Fruit fly (Drosophila melanogaster) S2 (cell line): ENCODE measurements around the gene Ppm1.

Source experiments
- CG8478 ChIP-seq: fragments of >200 bp; optimal IDR thresholded peaks from 2 replicates; lab custom pipeline; 2018
- CTCF ChIP-seq, 2 experiments: fragments of >200 bp; optimal IDR thresholded peaks; 2 replicates each; lab custom pipeline; 2018

DNA sequence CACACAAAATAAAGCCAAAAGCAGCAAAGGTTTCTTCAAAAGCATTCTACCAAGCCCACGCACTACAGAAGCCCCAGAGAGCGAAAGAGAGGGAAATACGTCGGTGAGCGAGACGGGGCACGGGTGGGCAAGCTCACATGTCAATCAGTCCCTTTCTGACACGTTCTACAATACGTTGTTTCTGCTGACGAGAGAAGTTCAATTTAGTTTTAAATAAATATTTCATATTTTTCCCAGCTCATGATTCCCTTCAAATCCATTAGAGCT lies 30.4 kb upstream of the Ppm1 start:
- no peak for TF ChIP-seq CG8478 (lab: Kevin White, UChicago)
- TF ChIP-seq CTCF (optimal IDR thresholded peaks at IDR 0.05; lab: Kevin White, UChicago) = no peak
